Worm (Caenorhabditis elegans) whole organism, midembryonic: ENCODE results near the gene F21E9.2.

Source experiments
- T22C8.4 ChIP-seq: fragments of 200-800 bp; sonication (Bioruptor generic); IDR thresholded peaks from 2 replicates; pipeline ENCODE4 v1.3.6; 2022; ENCODE audit warnings: missing genetic modification characterization, missing compliant biosample characterization
- cog-1 ChIP-seq: sonication (generic microtip); optimal IDR thresholded peaks from 2 replicates; lab custom pipeline; 2016; ENCODE audit warnings: missing genetic modification characterization, missing compliant biosample characterization
- flt-1 ChIP-seq: fragments of 200-800 bp; sonication (Bioruptor generic); IDR thresholded peaks from 2 replicates; pipeline ENCODE4 v1.3.6; 2022; ENCODE audit warnings: missing genetic modification characterization, missing compliant biosample characterization
- klf-2 ChIP-seq: fragments of 200-800 bp; sonication (Bioruptor generic); conservative IDR thresholded peaks from 2 replicates; pipeline ENCODE4 v1.3.6; 2022; ENCODE audit warnings: missing genetic modification reagents, missing genetic modification characterization, missing compliant biosample characterization
- med-1 ChIP-seq: sonication (generic microtip); optimal IDR thresholded peaks from 2 replicates; lab custom pipeline; 2017; ENCODE audit warnings: missing genetic modification characterization, mild to moderate bottlenecking, missing compliant biosample characterization, antibody characterized with exemption, missing genetic modification reagents; ENCODE audit not compliant: insufficient read depth
- ref-1 ChIP-seq: fragments of 200-800 bp; sonication (Bioruptor generic); conservative IDR thresholded peaks from 2 replicates; pipeline ENCODE4 v1.3.6; 2022; ENCODE audit warnings: missing genetic modification reagents, missing genetic modification characterization, missing compliant biosample characterization
- tab-1 ChIP-seq: fragments of 200-800 bp; sonication (Bioruptor generic); IDR thresholded peaks from 2 replicates; pipeline ENCODE4 v1.3.6; 2022; ENCODE audit warnings: missing genetic modification characterization, missing compliant biosample characterization
- ztf-23 ChIP-seq: fragments of 200-800 bp; sonication (Bioruptor generic); IDR thresholded peaks from 2 replicates; pipeline ENCODE4 v1.3.6; 2022; ENCODE audit warnings: missing genetic modification reagents, missing genetic modification characterization, missing compliant biosample characterization
- ztf-29 ChIP-seq: fragments of 200-800 bp; sonication (Bioruptor generic); IDR thresholded peaks from 2 replicates; pipeline ENCODE4 v1.3.6; 2022; ENCODE audit warnings: missing genetic modification reagents, missing genetic modification characterization, missing compliant biosample characterization

Gene F21E9.2

ce11 chrX:1311084-1311483 is 18.7 kb downstream of the F21E9.2 start, which contains the start of gene H42K12.3:
Gene H42K12.3 (plus strand): TSS chrX:1311391.
- TF ChIP-seq ztf-23 (GFP tag; lab: Robert Waterston, UW) (no peak), ztf-29 (GFP tag; lab: Robert Waterston, UW) (no peak), T22C8.4 (no peak), med-1 (no peak), tab-1 (GFP tag; lab: Robert Waterston, UW) (no peak), klf-2 (GFP tag; lab: Robert Waterston, UW) (no peak), cog-1 (tag; lab: Kevin White, UChicago) (no peak), ref-1 (GFP tag; lab: Robert Waterston, UW) (no peak), flt-1 (GFP tag; lab: Robert Waterston, UW) (no peak)

DNA sequence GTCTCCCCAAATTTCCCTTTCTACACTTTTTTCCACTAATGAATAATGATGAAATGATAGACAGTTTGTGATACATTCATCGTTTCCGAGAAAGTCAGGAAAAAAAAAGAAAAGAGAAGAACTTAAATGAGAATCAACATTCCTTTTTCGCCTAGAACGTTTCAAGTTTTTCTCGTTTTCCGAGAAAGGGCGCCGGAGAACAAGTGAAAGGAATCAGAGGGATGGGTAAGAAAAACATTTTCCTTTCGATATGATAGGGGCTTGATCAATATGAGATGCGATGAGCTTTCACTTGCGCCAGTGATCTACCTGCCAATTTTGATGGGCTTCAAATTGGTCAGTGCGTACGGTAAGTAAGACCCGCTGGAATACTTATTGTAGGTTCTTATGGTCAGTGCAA is 20.3 kb downstream of the F21E9.2 start:
- TF ChIP-seq klf-2 (GFP tag; lab: Robert Waterston, UW) (no peak), med-1 (no peak), cog-1 (tag; lab: Kevin White, UChicago) (no peak), ref-1 (GFP tag; lab: Robert Waterston, UW) (no peak), tab-1 (GFP tag; lab: Robert Waterston, UW) (no peak), ztf-23 (GFP tag; lab: Robert Waterston, UW) (no peak), ztf-29 (GFP tag; lab: Robert Waterston, UW) (no peak), T22C8.4 (no peak), flt-1 (GFP tag; lab: Robert Waterston, UW) (no peak)

ce11 chrX:1302267-1302666 is 27.5 kb downstream of the F21E9.2 start:
- TF ChIP-seq ref-1 (GFP tag; lab: Robert Waterston, UW) (no peak), klf-2 (GFP tag; lab: Robert Waterston, UW) (no peak), T22C8.4 (0 out of 2 replicates have a peak, but pooled peaks have one; percentile 47), cog-1 (tag; lab: Kevin White, UChicago) (peak; percentile 82), flt-1 (GFP tag; lab: Robert Waterston, UW) (peak; percentile 59), ztf-23 (GFP tag; lab: Robert Waterston, UW) (peak; percentile 77), med-1 (no peak), ztf-29 (GFP tag; lab: Robert Waterston, UW) (peak; percentile 91), tab-1 (GFP tag; lab: Robert Waterston, UW) (0 out of 2 replicates have a peak, but pooled peaks have one; percentile 65)

DNA sequence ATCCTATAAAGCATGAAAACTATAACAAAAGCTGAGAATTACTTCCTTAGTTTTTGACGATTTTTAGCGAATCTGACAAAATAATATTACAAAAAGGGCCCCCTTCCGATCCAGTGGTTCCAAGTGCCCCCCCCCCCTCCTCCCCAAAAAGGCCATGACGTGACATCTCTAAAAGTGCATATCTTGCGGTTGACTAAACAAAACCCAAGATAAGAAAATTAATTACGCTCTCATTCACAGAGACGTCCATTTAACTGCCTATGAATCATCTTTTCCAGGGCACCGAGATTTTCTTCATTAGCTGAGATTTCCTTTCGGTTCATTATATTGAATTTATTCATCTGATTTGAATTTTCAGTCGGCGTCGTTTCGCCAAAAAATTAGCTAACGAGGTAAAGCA is 29.9 kb downstream of the F21E9.2 start, which contains the start of gene inso-1:
Gene inso-1, plus strand, starts transcription at position 301 of the 400 bp plus-strand sequence.
- TF ChIP-seq med-1, result no peak
- no peak for TF ChIP-seq klf-2 (GFP tag; lab: Robert Waterston, UW)
- no peak for TF ChIP-seq flt-1 (GFP tag; lab: Robert Waterston, UW)
- TF ChIP-seq ztf-29 (GFP tag; lab: Robert Waterston, UW), result no peak
- no peak for TF ChIP-seq cog-1 (tag; lab: Kevin White, UChicago)
- no peak for TF ChIP-seq tab-1 (GFP tag; lab: Robert Waterston, UW)
- no peak for TF ChIP-seq ref-1 (GFP tag; lab: Robert Waterston, UW)
- no peak for TF ChIP-seq T22C8.4
- no peak for TF ChIP-seq ztf-23 (GFP tag; lab: Robert Waterston, UW)

ce11 chrX:1295713-1296112 is 34.0 kb downstream of the F21E9.2 start:
- TF ChIP-seq T22C8.4 (no peak), ztf-23 (GFP tag; lab: Robert Waterston, UW) (no peak), ref-1 (GFP tag; lab: Robert Waterston, UW) (no peak), med-1 (no peak), tab-1 (GFP tag; lab: Robert Waterston, UW) (no peak), cog-1 (tag; lab: Kevin White, UChicago) (no peak), klf-2 (GFP tag; lab: Robert Waterston, UW) (no peak), flt-1 (GFP tag; lab: Robert Waterston, UW) (no peak), ztf-29 (GFP tag; lab: Robert Waterston, UW) (no peak)

ce11 chrX:1294607-1295303 is 35.0 kb downstream of the F21E9.2 start, which contains the start of gene dop-4:
Gene dop-4 (plus strand): TSS chrX:1295253.
- TF ChIP-seq T22C8.4 (no peak), cog-1 (tag; lab: Kevin White, UChicago) (no peak), ztf-29 (GFP tag; lab: Robert Waterston, UW) (no peak), klf-2 (GFP tag; lab: Robert Waterston, UW) (no peak), med-1 (no peak), flt-1 (GFP tag; lab: Robert Waterston, UW) (no peak), ref-1 (GFP tag; lab: Robert Waterston, UW) (no peak), tab-1 (GFP tag; lab: Robert Waterston, UW) (no peak), ztf-23 (GFP tag; lab: Robert Waterston, UW) (no peak)

DNA sequence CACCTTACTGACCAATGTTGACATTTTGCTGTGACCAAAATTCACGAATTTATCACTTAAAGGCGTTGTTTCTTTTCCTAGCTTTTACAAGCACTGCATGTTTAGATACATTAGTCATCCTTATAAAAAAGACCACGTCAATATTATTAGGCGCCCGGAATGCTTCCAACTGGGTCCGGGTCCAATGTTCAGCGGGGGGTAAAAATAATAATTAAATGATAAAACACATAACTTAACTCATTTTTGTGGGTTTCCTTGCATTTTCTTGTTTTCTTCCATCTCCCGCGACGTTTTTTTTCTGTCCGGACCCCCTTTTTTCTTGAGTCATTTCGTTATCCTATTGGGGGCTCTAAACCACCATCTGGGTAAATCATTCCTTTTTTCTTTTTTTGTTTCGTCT is 36.3 kb downstream of the F21E9.2 start:
- TF ChIP-seq klf-2 (GFP tag; lab: Robert Waterston, UW), result no peak
- TF ChIP-seq T22C8.4, result no peak

ce11 chrX:1292894-1293293 is 36.9 kb downstream of the F21E9.2 start:
- TF ChIP-seq klf-2 (GFP tag; lab: Robert Waterston, UW) (no peak), ztf-23 (GFP tag; lab: Robert Waterston, UW) (no peak), T22C8.4 (no peak), cog-1 (tag; lab: Kevin White, UChicago) (no peak), ref-1 (GFP tag; lab: Robert Waterston, UW) (no peak), tab-1 (GFP tag; lab: Robert Waterston, UW) (no peak), flt-1 (GFP tag; lab: Robert Waterston, UW) (no peak), med-1 (no peak), ztf-29 (GFP tag; lab: Robert Waterston, UW) (no peak)
